Fruit fly (Drosophila melanogaster) whole organism, embryonic: ENCODE data around the gene CG7191.
A peak's percentile ranks its signal among the peaks of the same experiment; 100 is the strongest.
"Not testable (repeated sequence)": the region's sequence is repeated elsewhere in the genome, so short reads cannot be mapped to it uniquely, and the experiment has no call there.

Experiments
- ATbp ChIP-seq: fragments of 200-800 bp; sonication (Bioruptor generic); optimal IDR thresholded peaks from 2 replicates; lab custom pipeline; 2017; ENCODE audit warnings: missing biosample characterization, mild to moderate bottlenecking, missing genetic modification characterization, missing genetic modification reagents
- Atf6 ChIP-seq: fragments of 200-800 bp; sonication (Bioruptor generic); IDR thresholded peaks from 2 replicates; pipeline ENCODE4 v1.3.6; 2022; ENCODE audit warnings: missing biosample characterization, missing genetic modification characterization
- Bdp1 ChIP-seq: fragments of 200-800 bp; sonication (Bioruptor generic); optimal IDR thresholded peaks from 3 replicates; lab custom pipeline; 2016; ENCODE audit warnings: missing biosample characterization, missing genetic modification characterization
- CG10274 ChIP-seq: fragments of 200-800 bp; sonication (Bioruptor generic); optimal IDR thresholded peaks from 3 replicates; lab custom pipeline; 2017; ENCODE audit warnings: missing biosample characterization, mild to moderate bottlenecking, missing genetic modification characterization
- CG11456 ChIP-seq: fragments of 200-800 bp; sonication (Bioruptor generic); IDR thresholded peaks from 3 replicates; pipeline ENCODE4 v1.3.6; 2022; ENCODE audit warnings: missing biosample characterization, missing genetic modification characterization
- CG11723 ChIP-seq: fragments of 200-800 bp; sonication (Bioruptor generic); optimal IDR thresholded peaks from 2 replicates; lab custom pipeline; 2017; ENCODE audit warnings: missing biosample characterization, mild to moderate bottlenecking, missing genetic modification characterization
- CG12155 ChIP-seq: fragments of 200-800 bp; sonication (Bioruptor generic); optimal IDR thresholded peaks from 3 replicates; lab custom pipeline; 2016; ENCODE audit warnings: missing biosample characterization, missing genetic modification characterization
- CG12236 ChIP-seq: fragments of 200-800 bp; sonication (Bioruptor generic); optimal IDR thresholded peaks from 2 replicates; lab custom pipeline; 2016; ENCODE audit warnings: missing biosample characterization, missing genetic modification characterization
- CG1233 ChIP-seq: fragments of 200-800 bp; sonication (Bioruptor generic); optimal IDR thresholded peaks from 4 replicates; lab custom pipeline; 2018; ENCODE audit warnings: missing biosample characterization, mild to moderate bottlenecking, missing genetic modification characterization
- CG13424 ChIP-seq: fragments of 200-800 bp; sonication (Bioruptor generic); optimal IDR thresholded peaks from 2 replicates; lab custom pipeline; 2019; ENCODE audit warnings: missing biosample characterization, mild to moderate bottlenecking, missing genetic modification characterization, moderate library complexity
- CG14050 ChIP-seq: fragments of 200-800 bp; sonication (Bioruptor generic); IDR thresholded peaks from 3 replicates; pipeline ENCODE4 v1.3.6; 2022; ENCODE audit warnings: missing biosample characterization, missing genetic modification characterization
- CG15514 ChIP-seq: fragments of 200-800 bp; sonication (Bioruptor generic); optimal IDR thresholded peaks from 3 replicates; lab custom pipeline; 2017; ENCODE audit warnings: missing biosample characterization, missing genetic modification characterization, mild to moderate bottlenecking, moderate library complexity, missing genetic modification reagents
- CG31365 ChIP-seq: fragments of 200-800 bp; sonication (Bioruptor generic); optimal IDR thresholded peaks from 2 replicates; lab custom pipeline; 2018; ENCODE audit warnings: missing biosample characterization, mild to moderate bottlenecking, missing genetic modification characterization
- CG4617 ChIP-seq: fragments of 200-800 bp; sonication (Bioruptor generic); optimal IDR thresholded peaks from 3 replicates; lab custom pipeline; 2016; ENCODE audit warnings: missing biosample characterization, missing genetic modification characterization, borderline replicate concordance
- CG4854 ChIP-seq: fragments of 200-800 bp; sonication (Bioruptor generic); optimal IDR thresholded peaks from 2 replicates; lab custom pipeline; 2016; ENCODE audit warnings: missing biosample characterization, missing genetic modification characterization, inconsistent platforms
- CG6272 ChIP-seq: fragments of 200-800 bp; sonication (Bioruptor generic); IDR thresholded peaks from 2 replicates; pipeline ENCODE4 v1.3.6; 2022; ENCODE audit warnings: missing biosample characterization, missing genetic modification characterization
- CG7786 ChIP-seq: fragments of 200-800 bp; sonication (Bioruptor generic); optimal IDR thresholded peaks from 2 replicates; lab custom pipeline; 2016; ENCODE audit warnings: missing biosample characterization, missing genetic modification characterization
- CTCF ChIP-seq: fragments of 200-800 bp; sonication (Bioruptor generic); optimal IDR thresholded peaks from 2 replicates; lab custom pipeline; 2017; ENCODE audit warnings: missing biosample characterization, mild to moderate bottlenecking, missing genetic modification characterization, moderate library complexity
- Deaf1 ChIP-seq: fragments of 200-800 bp; optimal IDR thresholded peaks from 3 replicates; lab custom pipeline; 2019; ENCODE audit warnings: missing biosample characterization, mild to moderate bottlenecking, missing genetic modification characterization, moderate library complexity
- Doc2 ChIP-seq: fragments of 200-800 bp; sonication (Bioruptor generic); IDR thresholded peaks from 2 replicates; pipeline ENCODE4 v1.3.6; 2022; ENCODE audit warnings: missing biosample characterization, missing genetic modification characterization
- Dref ChIP-seq: fragments of 200-800 bp; sonication (Bioruptor generic); IDR thresholded peaks from 2 replicates; pipeline ENCODE4 v1.3.6; 2022; ENCODE audit warnings: missing biosample characterization, missing genetic modification characterization
- Hr39 ChIP-seq: fragments of >200 bp; optimal IDR thresholded peaks from 2 replicates; lab custom pipeline; 2017
- Mad ChIP-seq: fragments of 200-800 bp; sonication (Bioruptor generic); optimal IDR thresholded peaks from 2 replicates; lab custom pipeline; 2016; ENCODE audit warnings: missing biosample characterization, missing genetic modification characterization
- Max ChIP-seq: fragments of 200-800 bp; sonication (Bioruptor generic); optimal IDR thresholded peaks from 2 replicates; lab custom pipeline; 2016; ENCODE audit warnings: missing biosample characterization, mild to moderate bottlenecking, missing genetic modification characterization
- Nf-YB ChIP-seq: fragments of 200-800 bp; sonication (Bioruptor generic); optimal IDR thresholded peaks from 3 replicates; lab custom pipeline; 2019; ENCODE audit warnings: missing biosample characterization, mild to moderate bottlenecking, missing genetic modification characterization, moderate library complexity
- Taf1 ChIP-seq: fragments of 200-800 bp; sonication (Bioruptor generic); IDR thresholded peaks from 2 replicates; pipeline ENCODE4 v1.3.6; 2022; ENCODE audit warnings: missing biosample characterization, missing genetic modification characterization
- Usf ChIP-seq: fragments of 200-800 bp; sonication (Bioruptor generic); optimal IDR thresholded peaks from 2 replicates; lab custom pipeline; 2017; ENCODE audit warnings: missing genotype, missing biosample characterization, missing genetic modification characterization
- ac ChIP-seq: fragments of 200-800 bp; sonication (Bioruptor generic); optimal IDR thresholded peaks from 3 replicates; lab custom pipeline; 2017; ENCODE audit warnings: missing biosample characterization, mild to moderate bottlenecking, missing genetic modification characterization
- amos ChIP-seq: fragments of 200-800 bp; sonication (Bioruptor generic); IDR thresholded peaks from 2 replicates; pipeline ENCODE4 v1.3.6; 2022; ENCODE audit warnings: missing biosample characterization, missing genetic modification characterization; ENCODE audit not compliant: partially characterized antibody
- exex ChIP-seq: fragments of 200-800 bp; sonication (Bioruptor generic); optimal IDR thresholded peaks from 4 replicates; lab custom pipeline; 2018; ENCODE audit warnings: missing biosample characterization, mild to moderate bottlenecking, missing genetic modification characterization, moderate library complexity
- ken ChIP-seq: fragments of 200-800 bp; sonication (Bioruptor generic); IDR thresholded peaks from 3 replicates; pipeline ENCODE4 v1.3.6; 2022; ENCODE audit warnings: missing biosample characterization, missing genetic modification characterization
- lmd ChIP-seq: fragments of 200-800 bp; sonication (Bioruptor generic); IDR thresholded peaks from 2 replicates; pipeline ENCODE4 v1.3.6; 2022; ENCODE audit warnings: missing biosample characterization, missing genetic modification characterization
- lov ChIP-seq, 2 experiments: fragments of 200-800 bp in 1 of 2; fragments of >200 bp in 1 of 2; sonication (Bioruptor generic) in 1 of 2; IDR thresholded peaks in 1 of 2; optimal IDR thresholded peaks in 1 of 2; 2 replicates in 1 of 2; 3 replicates in 1 of 2; pipeline versions ENCODE4 v1.3.6 to Lab custom; 2017 to 2022; ENCODE audit warnings: missing biosample characterization in 1 of 2, missing genetic modification characterization in 1 of 2
- luna ChIP-seq: fragments of 200-800 bp; sonication (Bioruptor generic); optimal IDR thresholded peaks from 2 replicates; lab custom pipeline; 2016; ENCODE audit warnings: missing biosample characterization, missing genetic modification characterization
- mld ChIP-seq: fragments of 200-800 bp; sonication (Bioruptor generic); IDR thresholded peaks from 3 replicates; pipeline ENCODE4 v1.3.6; 2022; ENCODE audit warnings: missing biosample characterization, missing genetic modification characterization; ENCODE audit not compliant: partially characterized antibody
- peb ChIP-seq: fragments of 200-800 bp; sonication (Bioruptor generic); IDR thresholded peaks from 2 replicates; pipeline ENCODE4 v1.3.6; 2022; ENCODE audit warnings: missing biosample characterization, missing genetic modification characterization
- pros ChIP-seq: fragments of 200-800 bp; sonication (Bioruptor generic); optimal IDR thresholded peaks from 3 replicates; lab custom pipeline; 2019; ENCODE audit warnings: missing biosample characterization, mild to moderate bottlenecking, missing genetic modification characterization, moderate library complexity
- sima ChIP-seq: fragments of 200-800 bp; sonication (Bioruptor generic); optimal IDR thresholded peaks from 2 replicates; lab custom pipeline; 2016; ENCODE audit warnings: missing biosample characterization, missing genetic modification characterization
- sqz ChIP-seq: fragments of 200-800 bp; sonication (Bioruptor generic); optimal IDR thresholded peaks from 3 replicates; lab custom pipeline; 2018; ENCODE audit warnings: missing biosample characterization, mild to moderate bottlenecking, missing genetic modification characterization
- sug ChIP-seq: fragments of 200-800 bp; optimal IDR thresholded peaks from 2 replicates; lab custom pipeline; 2019; ENCODE audit warnings: missing biosample characterization, mild to moderate bottlenecking, missing genetic modification characterization, moderate library complexity
- trh ChIP-seq: fragments of 200-800 bp; sonication (Bioruptor generic); optimal IDR thresholded peaks from 2 replicates; lab custom pipeline; 2016; ENCODE audit warnings: missing biosample characterization, missing genetic modification characterization

CG7191 gene

dm6 chr2L:7738709-7739108, 28.7 kb upstream of the CG7191 start, which contains the start of gene CG31904:
CG31904 (minus strand) TSS chr2L:7738809.
- not testable (repeated sequence) for TF ChIP-seq pros; sima; CG12236 (GFP tag; lab: Kevin White, UChicago)

DNA sequence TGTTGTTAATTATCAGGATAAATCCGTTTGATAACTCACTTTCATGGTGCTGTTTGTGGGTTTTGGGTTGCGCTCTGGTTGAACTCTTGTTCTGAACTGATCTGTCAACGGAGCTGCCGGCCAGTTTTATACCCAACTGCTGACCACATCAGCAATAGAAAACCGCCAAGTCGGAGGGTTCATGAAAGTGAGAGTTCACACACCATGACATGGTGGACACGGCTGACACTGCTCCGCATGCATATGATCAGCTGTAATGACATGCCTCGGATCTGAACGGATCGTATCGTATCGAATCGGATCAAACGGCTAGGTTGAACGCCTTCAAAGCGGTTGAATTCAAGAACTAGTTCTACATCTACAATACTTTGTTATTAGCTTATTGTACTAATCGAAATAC, 26.0 kb upstream of the CG7191 start, which contains the start of gene Acp1:
Gene Acp1 (minus strand): TSS at position 101 of the 400 bp plus-strand sequence.
- TF ChIP-seq Mad (GFP tag; lab: Kevin White, UChicago), result no peak
- no peak for TF ChIP-seq mld
- no peak for TF ChIP-seq CG31365 (tag; lab: Kevin White, UChicago)
- no peak for TF ChIP-seq CG10274 (GFP tag; lab: Kevin White, UChicago)
- TF ChIP-seq Taf1 (GFP tag; lab: Robert Waterston, UW), result no peak
- TF ChIP-seq CG7786 (GFP tag; lab: Kevin White, UChicago), result no peak
- no peak for TF ChIP-seq Atf6
- no peak for TF ChIP-seq Nf-YB (GFP tag; lab: Kevin White, UChicago)
- TF ChIP-seq CG15514 (GFP tag; lab: Kevin White, UChicago), result no peak
- TF ChIP-seq Max, result no peak
- TF ChIP-seq Bdp1 (GFP tag; lab: Kevin White, UChicago), result no peak
- no peak for TF ChIP-seq luna (GFP tag; lab: Kevin White, UChicago)
- no peak for TF ChIP-seq Doc2 (GFP tag; lab: Robert Waterston, UW)
- no peak for TF ChIP-seq ATbp (GFP tag; lab: Kevin White, UChicago)
- no peak for TF ChIP-seq ken (GFP tag; lab: Robert Waterston, UW)
- no peak for TF ChIP-seq lov (optimal IDR thresholded peaks at IDR 0.05; lab: Kevin White, UChicago)
- TF ChIP-seq lov (GFP tag; IDR thresholded peaks at IDR 0.05; lab: Robert Waterston, UW), result no peak
- no peak for TF ChIP-seq CG4854 (GFP tag; lab: Kevin White, UChicago)
- TF ChIP-seq CG1233 (GFP tag; lab: Kevin White, UChicago), result no peak

DNA sequence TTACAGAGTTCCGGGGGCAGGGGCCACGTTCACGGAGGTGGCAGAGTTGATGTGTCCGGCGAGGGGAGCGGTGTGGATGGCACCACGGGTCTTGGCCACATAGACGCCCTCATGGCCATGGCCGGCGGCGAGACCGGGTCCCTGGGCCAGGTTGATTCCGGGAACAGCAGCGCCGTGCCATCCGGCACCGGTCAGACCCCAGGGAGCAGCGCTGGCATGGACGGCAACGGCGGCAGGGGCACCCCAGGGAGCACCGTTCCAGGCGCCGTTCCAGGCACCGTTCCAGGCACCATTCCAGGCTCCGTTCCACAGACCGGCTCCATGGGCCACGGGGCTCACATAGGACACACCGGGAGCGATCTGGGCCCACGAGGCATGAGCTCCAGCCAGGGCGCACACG, 23.2 kb upstream of the CG7191 start:
- TF ChIP-seq CTCF (GFP tag; lab: Kevin White, UChicago), result no peak
- no peak for TF ChIP-seq CG11723 (GFP tag; lab: Kevin White, UChicago)
- no peak for TF ChIP-seq ATbp (GFP tag; lab: Kevin White, UChicago)
- peak; percentile 24; the same call in 1 of the 2 replicates for TF ChIP-seq Dref (GFP tag; lab: Robert Waterston, UW)
- no peak for TF ChIP-seq trh
- no peak for TF ChIP-seq sqz (GFP tag; lab: Kevin White, UChicago)
- TF ChIP-seq lov (optimal IDR thresholded peaks at IDR 0.05; lab: Kevin White, UChicago), result no peak
- no peak for TF ChIP-seq lov (GFP tag; IDR thresholded peaks at IDR 0.05; lab: Robert Waterston, UW)
- peak; percentile 13; the same call in 1 of the 2 replicates for TF ChIP-seq lmd (GFP tag; lab: Robert Waterston, UW)
- no peak for TF ChIP-seq CG13424 (tag; lab: Kevin White, UChicago)
- TF ChIP-seq Deaf1 (tag; lab: Kevin White, UChicago), result no peak
- no peak for TF ChIP-seq pros
- TF ChIP-seq Usf (GFP tag; lab: Kevin White, UChicago), result no peak
- TF ChIP-seq CG7786 (GFP tag; lab: Kevin White, UChicago), result no peak
- TF ChIP-seq CG11456 (GFP tag; lab: Robert Waterston, UW), result 0 out of 3 replicates have a peak, but pooled peaks have one; percentile 65
- no peak for TF ChIP-seq amos (GFP tag; lab: Robert Waterston, UW)
- no peak for TF ChIP-seq CG4617 (GFP tag; lab: Kevin White, UChicago)
- TF ChIP-seq sug, result no peak
- no peak for TF ChIP-seq exex
- TF ChIP-seq CG14050 (GFP tag; lab: Robert Waterston, UW), result no peak
- 0 out of 2 replicates have a peak, but pooled peaks have one; percentile 8 for TF ChIP-seq CG6272 (GFP tag; lab: Robert Waterston, UW)
- no peak for TF ChIP-seq CG12155 (GFP tag; lab: Kevin White, UChicago)
- TF ChIP-seq peb (GFP tag; lab: Robert Waterston, UW), result no peak
- TF ChIP-seq ac, result no peak
- TF ChIP-seq Hr39 (lab: Kevin White, UChicago), result peak; percentile 73
- TF ChIP-seq, all 482 proteins: peak for 5
